Comparison of ENCODE assay signal across 1 fruit fly cellular context in genomic region chr2L:8384108-8384601, dm6.
TF ChIP-seq lines count a peak whose summit lies in the region.

Gene Dad1 (minus strand): TSS chr2L:8384137.
Gene CG13384 (plus strand): TSS chr2L:8384455.

TF ChIP-seq in whole organism, embryonic, 481 proteins besides CTCF, POLR2A, EP300 and RAD21 (continued from another document and continues in another):
- TF ChIP-seq CG12236 (GFP tag; optimal IDR thresholded peaks at IDR 0.05; lab: Kevin White, UChicago): no peak
- peak; percentile 61 for TF ChIP-seq Dref (GFP tag; IDR thresholded peaks at IDR 0.05; lab: Robert Waterston, UW)
- no peak for TF ChIP-seq TFAM (GFP tag; optimal IDR thresholded peaks at IDR 0.05; lab: Kevin White, UChicago)
- peak; percentile 92 for TF ChIP-seq Hand (GFP tag; optimal IDR thresholded peaks at IDR 0.05; lab: Kevin White, UChicago)
- TF ChIP-seq Deaf1 (tag; optimal IDR thresholded peaks at IDR 0.05; lab: Kevin White, UChicago): peak; percentile 79
- peak; percentile 45 for TF ChIP-seq tup (GFP tag; optimal IDR thresholded peaks at IDR 0.05; lab: Kevin White, UChicago)
- TF ChIP-seq ash1 (GFP tag; optimal IDR thresholded peaks at IDR 0.05; lab: Kevin White, UChicago): no peak
- peak; percentile 80; the same call in 2 of the 3 replicates for TF ChIP-seq CG6175 (GFP tag; IDR thresholded peaks at IDR 0.05; lab: Robert Waterston, UW)
- TF ChIP-seq fru (optimal IDR thresholded peaks at IDR 0.05; lab: Kevin White, UChicago): no peak
- TF ChIP-seq en (GFP tag; optimal IDR thresholded peaks at IDR 0.05; lab: Kevin White, UChicago): no peak
- TF ChIP-seq CG5245 (GFP tag; optimal IDR thresholded peaks at IDR 0.05; lab: Kevin White, UChicago): peak; percentile 79
- TF ChIP-seq Bteb2 (GFP tag; optimal IDR thresholded peaks at IDR 0.05; lab: Kevin White, UChicago): peak; percentile 83
- TF ChIP-seq shn (GFP tag; optimal IDR thresholded peaks at IDR 0.05; lab: Kevin White, UChicago): peak; percentile 35
- peak; percentile 87 for TF ChIP-seq salm (tag; optimal IDR thresholded peaks at IDR 0.05; lab: Kevin White, UChicago)
- TF ChIP-seq cg (GFP tag; optimal IDR thresholded peaks at IDR 0.05; lab: Kevin White, UChicago): no peak
- TF ChIP-seq Hey (tag; optimal IDR thresholded peaks at IDR 0.05; lab: Kevin White, UChicago): no peak
- TF ChIP-seq Rfx (GFP tag; IDR thresholded peaks at IDR 0.05; lab: Robert Waterston, UW): peak; percentile 95
- TF ChIP-seq Sry-δ (GFP tag; optimal IDR thresholded peaks at IDR 0.05; lab: Kevin White, UChicago): peak; percentile 49
- peak; percentile 96 for TF ChIP-seq CG13424 (tag; optimal IDR thresholded peaks at IDR 0.05; lab: Kevin White, UChicago)
- peak; percentile 71 for TF ChIP-seq onecut (GFP tag; IDR thresholded peaks at IDR 0.05; lab: Robert Waterston, UW)
- TF ChIP-seq CG1529 (GFP tag; optimal IDR thresholded peaks at IDR 0.05; lab: Kevin White, UChicago): peak; percentile 81
- TF ChIP-seq CG12071 (GFP tag; optimal IDR thresholded peaks at IDR 0.05; lab: Kevin White, UChicago): peak; percentile 10
- peak; percentile 94 for TF ChIP-seq Abd-B (GFP tag; optimal IDR thresholded peaks at IDR 0.05; lab: Kevin White, UChicago)
- no peak for TF ChIP-seq CG4282 (GFP tag; optimal IDR thresholded peaks at IDR 0.05; lab: Kevin White, UChicago)
- peak; percentile 68; the same call in 3 of the 4 replicates for TF ChIP-seq Dll (GFP tag; IDR thresholded peaks at IDR 0.05; lab: Robert Waterston, UW; ENCODE audit: partially characterized antibody)
- TF ChIP-seq odd (GFP tag; optimal IDR thresholded peaks at IDR 0.05; lab: Kevin White, UChicago): peak; percentile 87
- peak; percentile 30 for TF ChIP-seq Dp (GFP tag; optimal IDR thresholded peaks at IDR 0.05; lab: Kevin White, UChicago)
- peak; percentile 75 for TF ChIP-seq org-1 (GFP tag; optimal IDR thresholded peaks at IDR 0.05; lab: Kevin White, UChicago)
- TF ChIP-seq D19A (tag; optimal IDR thresholded peaks at IDR 0.05; lab: Kevin White, UChicago): peak; percentile 81
- peak in 1 of 2 experiments; percentile 90 for TF ChIP-seq bsh (GFP tag; optimal IDR thresholded peaks at IDR 0.05; lab: Kevin White, UChicago)
- peak; percentile 58 for TF ChIP-seq Rx (GFP tag; IDR thresholded peaks at IDR 0.05; lab: Robert Waterston, UW)
- no peak for TF ChIP-seq vnd (GFP tag; IDR thresholded peaks at IDR 0.05; lab: Robert Waterston, UW; ENCODE audit: partially characterized antibody)
- no peak for TF ChIP-seq eyg (GFP tag; optimal IDR thresholded peaks at IDR 0.05; lab: Kevin White, UChicago)
- peak; percentile 89 for TF ChIP-seq BtbVII (GFP tag; optimal IDR thresholded peaks at IDR 0.05; lab: Kevin White, UChicago)
- peak; percentile 91 for TF ChIP-seq CG11085 (GFP tag; IDR thresholded peaks at IDR 0.05; lab: Robert Waterston, UW)
- peak; percentile 31 for TF ChIP-seq CG17912 (GFP tag; optimal IDR thresholded peaks at IDR 0.05; lab: Kevin White, UChicago)
- peak; percentile 71 for TF ChIP-seq E2f2 (GFP tag; IDR thresholded peaks at IDR 0.05; lab: Robert Waterston, UW)
- peak; percentile 34 for TF ChIP-seq pzg (GFP tag; optimal IDR thresholded peaks at IDR 0.05; lab: Kevin White, UChicago)
- peak; percentile 78 for TF ChIP-seq gsb (GFP tag; IDR thresholded peaks at IDR 0.05; lab: Robert Waterston, UW)
- TF ChIP-seq gsb-n (tag; optimal IDR thresholded peaks at IDR 0.05; lab: Kevin White, UChicago): peak; percentile 92
- TF ChIP-seq CG8281 (tag; optimal IDR thresholded peaks at IDR 0.05; lab: Kevin White, UChicago): peak; percentile 82
- no peak for TF ChIP-seq sr (GFP tag; IDR thresholded peaks at IDR 0.05; lab: Robert Waterston, UW)
- peak; percentile 74 for TF ChIP-seq CG11723 (GFP tag; optimal IDR thresholded peaks at IDR 0.05; lab: Kevin White, UChicago)
- TF ChIP-seq Eip74EF (GFP tag; optimal IDR thresholded peaks at IDR 0.05; lab: Kevin White, UChicago): peak in 1 of 2 experiments; percentile 92
- TF ChIP-seq CG30403 (GFP tag; optimal IDR thresholded peaks at IDR 0.05; lab: Kevin White, UChicago): peak; percentile 96
- peak; percentile 93 for TF ChIP-seq CG13775 (GFP tag; optimal IDR thresholded peaks at IDR 0.05; lab: Kevin White, UChicago)
- peak; percentile 96 for TF ChIP-seq CG7839 (tag; optimal IDR thresholded peaks at IDR 0.05; lab: Kevin White, UChicago)
- peak; percentile 69 for TF ChIP-seq Jarid2 (GFP tag; optimal IDR thresholded peaks at IDR 0.05; lab: Kevin White, UChicago)
- 0 out of 2 replicates have a peak, but pooled peaks have one; percentile 19 for TF ChIP-seq CG16779 (GFP tag; IDR thresholded peaks at IDR 0.05; lab: Robert Waterston, UW)
- TF ChIP-seq CG14441 (GFP tag; IDR thresholded peaks at IDR 0.05; lab: Robert Waterston, UW): peak; percentile 87
- TF ChIP-seq ato (GFP tag; IDR thresholded peaks at IDR 0.05; lab: Robert Waterston, UW; ENCODE audit: partially characterized antibody): 0 out of 2 replicates have a peak, but pooled peaks have one; percentile 23
- TF ChIP-seq usp (GFP tag; optimal IDR thresholded peaks at IDR 0.05; lab: Kevin White, UChicago): no peak
- peak; percentile 96 for TF ChIP-seq CG18599 (GFP tag; optimal IDR thresholded peaks at IDR 0.05; lab: Kevin White, UChicago)
- TF ChIP-seq CG31441 (GFP tag; IDR thresholded peaks at IDR 0.05; lab: Robert Waterston, UW): peak; percentile 97
- peak; percentile 56 for TF ChIP-seq Camta (GFP tag; optimal IDR thresholded peaks at IDR 0.05; lab: Kevin White, UChicago)
- peak; percentile 96 for TF ChIP-seq CG15269 (tag; optimal IDR thresholded peaks at IDR 0.05; lab: Kevin White, UChicago)
- TF ChIP-seq CG9609 (GFP tag; optimal IDR thresholded peaks at IDR 0.05; lab: Kevin White, UChicago): no peak
- peak; percentile 80 for TF ChIP-seq CG12104 (GFP tag; optimal IDR thresholded peaks at IDR 0.05; lab: Kevin White, UChicago)
- TF ChIP-seq unpg (GFP tag; optimal IDR thresholded peaks at IDR 0.05; lab: Kevin White, UChicago): peak; percentile 93
- no peak for TF ChIP-seq fd64A (GFP tag; optimal IDR thresholded peaks at IDR 0.05; lab: Kevin White, UChicago)
- peak; percentile 96 for TF ChIP-seq CG14710 (tag; optimal IDR thresholded peaks at IDR 0.05; lab: Kevin White, UChicago)
- peak; percentile 40; the same call in 1 of the 3 replicates for TF ChIP-seq gce (GFP tag; IDR thresholded peaks at IDR 0.05; lab: Robert Waterston, UW)
- TF ChIP-seq emc (GFP tag; optimal IDR thresholded peaks at IDR 0.05; lab: Kevin White, UChicago): no peak
- peak; percentile 89 for TF ChIP-seq stc (GFP tag; IDR thresholded peaks at IDR 0.05; lab: Robert Waterston, UW)
- peak; percentile 80 for TF ChIP-seq Asciz (GFP tag; optimal IDR thresholded peaks at IDR 0.05; lab: Kevin White, UChicago)
- TF ChIP-seq ftz-f1 (GFP tag; optimal IDR thresholded peaks at IDR 0.05; lab: Kevin White, UChicago): no peak
- TF ChIP-seq run (tag; optimal IDR thresholded peaks at IDR 0.05; lab: Kevin White, UChicago): peak; percentile 83
- peak; percentile 72 for TF ChIP-seq schlank (tag; optimal IDR thresholded peaks at IDR 0.05; lab: Kevin White, UChicago)
- peak; percentile 93 for TF ChIP-seq CG12299 (tag; optimal IDR thresholded peaks at IDR 0.05; lab: Kevin White, UChicago)
- TF ChIP-seq CG10543 (GFP tag; optimal IDR thresholded peaks at IDR 0.05; lab: Kevin White, UChicago): peak; percentile 95
- TF ChIP-seq CG1792 (GFP tag; optimal IDR thresholded peaks at IDR 0.05; lab: Kevin White, UChicago): no peak
- 0 out of 2 replicates have a peak, but pooled peaks have one; percentile 22 for TF ChIP-seq Doc2 (GFP tag; IDR thresholded peaks at IDR 0.05; lab: Robert Waterston, UW)
- TF ChIP-seq CG8478 (optimal IDR thresholded peaks at IDR 0.05; lab: Kevin White, UChicago): no peak
- TF ChIP-seq vvl (GFP tag; IDR thresholded peaks at IDR 0.05; lab: Robert Waterston, UW): peak; percentile 95
- TF ChIP-seq CG6791 (GFP tag; IDR thresholded peaks at IDR 0.05; lab: Robert Waterston, UW; ENCODE audit: partially characterized antibody): no peak; the same call in 2 of the 3 replicates
- TF ChIP-seq CG3065 (GFP tag; optimal IDR thresholded peaks at IDR 0.05; lab: Kevin White, UChicago): peak; percentile 57
- TF ChIP-seq CG17328 (GFP tag; IDR thresholded peaks at IDR 0.05; lab: Robert Waterston, UW): peak; percentile 87
- no peak for TF ChIP-seq pnt (GFP tag; optimal IDR thresholded peaks at IDR 0.05; lab: Kevin White, UChicago)
- peak; percentile 69 for TF ChIP-seq Elba2 (GFP tag; optimal IDR thresholded peaks at IDR 0.05; lab: Kevin White, UChicago)
- no peak for TF ChIP-seq D (optimal IDR thresholded peaks at IDR 0.05; lab: Kevin White, UChicago)
- TF ChIP-seq D (GFP tag; optimal IDR thresholded peaks at IDR 0.05; lab: Kevin White, UChicago): peak; percentile 81
- TF ChIP-seq tll (GFP tag; optimal IDR thresholded peaks at IDR 0.05; lab: Kevin White, UChicago): peak in 1 of 2 experiments; percentile 50
- TF ChIP-seq Poxn (GFP tag; IDR thresholded peaks at IDR 0.05; lab: Robert Waterston, UW): peak; percentile 79
- peak; percentile 60 for TF ChIP-seq CG3838 (GFP tag; optimal IDR thresholded peaks at IDR 0.05; lab: Kevin White, UChicago)
- no peak for TF ChIP-seq CG7963 (GFP tag; IDR thresholded peaks at IDR 0.05; lab: Robert Waterston, UW; ENCODE audit: partially characterized antibody)
- TF ChIP-seq CG3281 (GFP tag; optimal IDR thresholded peaks at IDR 0.05; lab: Kevin White, UChicago): peak; percentile 95
- peak; percentile 81 for TF ChIP-seq Nf-YB (GFP tag; optimal IDR thresholded peaks at IDR 0.05; lab: Kevin White, UChicago)
- TF ChIP-seq CG2678 (tag; optimal IDR thresholded peaks at IDR 0.05; lab: Kevin White, UChicago): peak; percentile 97
- TF ChIP-seq CG32772 (GFP tag; IDR thresholded peaks at IDR 0.05; lab: Robert Waterston, UW): peak; percentile 93
- peak; percentile 96 for TF ChIP-seq sug (tag; optimal IDR thresholded peaks at IDR 0.05; lab: Kevin White, UChicago)
- peak; percentile 85 for TF ChIP-seq zfh1 (GFP tag; IDR thresholded peaks at IDR 0.05; lab: Robert Waterston, UW)
- no peak for TF ChIP-seq br (optimal IDR thresholded peaks at IDR 0.05; lab: Kevin White, UChicago)
- peak; percentile 50 for TF ChIP-seq CG13287 (GFP tag; IDR thresholded peaks at IDR 0.05; lab: Robert Waterston, UW; ENCODE audit: partially characterized antibody)
- peak; percentile 77 for TF ChIP-seq CG13123 (GFP tag; optimal IDR thresholded peaks at IDR 0.05; lab: Kevin White, UChicago)
- TF ChIP-seq sob (GFP tag; IDR thresholded peaks at IDR 0.05; lab: Robert Waterston, UW): peak; percentile 93
- peak; percentile 85 for TF ChIP-seq peb (GFP tag; IDR thresholded peaks at IDR 0.05; lab: Robert Waterston, UW)
- peak; percentile 50 for TF ChIP-seq CG4617 (GFP tag; optimal IDR thresholded peaks at IDR 0.05; lab: Kevin White, UChicago; ENCODE audit: borderline replicate concordance)
- TF ChIP-seq al (GFP tag; IDR thresholded peaks at IDR 0.05; lab: Robert Waterston, UW): peak; percentile 95
- 0 out of 2 replicates have a peak, but pooled peaks have one; percentile 51 for TF ChIP-seq unc-4 (GFP tag; IDR thresholded peaks at IDR 0.05; lab: Robert Waterston, UW; ENCODE audit: partially characterized antibody)
- peak; percentile 44 for TF ChIP-seq CG13624 (GFP tag; optimal IDR thresholded peaks at IDR 0.05; lab: Kevin White, UChicago)
- TF ChIP-seq CG8944 (GFP tag; optimal IDR thresholded peaks at IDR 0.05; lab: Kevin White, UChicago): peak; percentile 39
- peak; percentile 5 for TF ChIP-seq NC2α (GFP tag; optimal IDR thresholded peaks at IDR 0.05; lab: Kevin White, UChicago)
- TF ChIP-seq CG4854 (GFP tag; optimal IDR thresholded peaks at IDR 0.05; lab: Kevin White, UChicago): peak; percentile 75
- TF ChIP-seq aop (GFP tag; IDR thresholded peaks at IDR 0.05; lab: Robert Waterston, UW): no peak
- TF ChIP-seq CG31388 (GFP tag; optimal IDR thresholded peaks at IDR 0.05; lab: Kevin White, UChicago): peak; percentile 78
- no peak for TF ChIP-seq zen2 (GFP tag; IDR thresholded peaks at IDR 0.05; lab: Robert Waterston, UW; ENCODE audit: partially characterized antibody)
- no peak for TF ChIP-seq Hr39 (optimal IDR thresholded peaks at IDR 0.05; lab: Kevin White, UChicago)
- TF ChIP-seq zen (tag; optimal IDR thresholded peaks at IDR 0.05; lab: Kevin White, UChicago): peak; percentile 89
- TF ChIP-seq trem (tag; optimal IDR thresholded peaks at IDR 0.05; lab: Kevin White, UChicago): peak; percentile 93
- TF ChIP-seq HmgD (GFP tag; optimal IDR thresholded peaks at IDR 0.05; lab: Kevin White, UChicago): peak; percentile 0
- TF ChIP-seq CG4424 (GFP tag; optimal IDR thresholded peaks at IDR 0.05; lab: Kevin White, UChicago): peak; percentile 92
- peak; percentile 78 for TF ChIP-seq pros (GFP tag; optimal IDR thresholded peaks at IDR 0.05; lab: Kevin White, UChicago)
- peak; percentile 26 for TF ChIP-seq her (GFP tag; optimal IDR thresholded peaks at IDR 0.05; lab: Kevin White, UChicago)
- TF ChIP-seq gcm2 (GFP tag; optimal IDR thresholded peaks at IDR 0.05; lab: Kevin White, UChicago): no peak
- peak; percentile 84 for TF ChIP-seq cato (GFP tag; optimal IDR thresholded peaks at IDR 0.05; lab: Kevin White, UChicago; ENCODE audit: borderline replicate concordance)
- TF ChIP-seq Dad (GFP tag; optimal IDR thresholded peaks at IDR 0.05; lab: Kevin White, UChicago): peak; percentile 44
- peak; percentile 88 for TF ChIP-seq CG30020 (tag; optimal IDR thresholded peaks at IDR 0.05; lab: Kevin White, UChicago)
- peak; percentile 93 for TF ChIP-seq gcm (GFP tag; optimal IDR thresholded peaks at IDR 0.05; lab: Kevin White, UChicago)
- TF ChIP-seq CG9797 (GFP tag; optimal IDR thresholded peaks at IDR 0.05; lab: Kevin White, UChicago): peak; percentile 69
- TF ChIP-seq CG10209 (GFP tag; optimal IDR thresholded peaks at IDR 0.05; lab: Kevin White, UChicago): peak; percentile 92
- TF ChIP-seq CG2199 (GFP tag; IDR thresholded peaks at IDR 0.05; lab: Robert Waterston, UW): 0 out of 3 replicates have a peak, but pooled peaks have one; percentile 62
- no peak for TF ChIP-seq CG33213 (GFP tag; optimal IDR thresholded peaks at IDR 0.05; lab: Kevin White, UChicago)
- peak; percentile 44 for TF ChIP-seq Sry-β (GFP tag; optimal IDR thresholded peaks at IDR 0.05; lab: Kevin White, UChicago)
- no peak for TF ChIP-seq abd-A (tag; optimal IDR thresholded peaks at IDR 0.05; lab: Kevin White, UChicago)
- TF ChIP-seq C15 (GFP tag; IDR thresholded peaks at IDR 0.05; lab: Robert Waterston, UW): peak; percentile 68; the same call in 1 of the 3 replicates
- peak; percentile 86 for TF ChIP-seq CG6683 (GFP tag; optimal IDR thresholded peaks at IDR 0.05; lab: Kevin White, UChicago)
- peak; percentile 89 for TF ChIP-seq CG11504 (tag; optimal IDR thresholded peaks at IDR 0.05; lab: Kevin White, UChicago)
- peak; percentile 81 for TF ChIP-seq toy (GFP tag; IDR thresholded peaks at IDR 0.05; lab: Robert Waterston, UW)
- TF ChIP-seq sens-2 (GFP tag; IDR thresholded peaks at IDR 0.05; lab: Robert Waterston, UW): no peak
